Fruit fly (Drosophila melanogaster) whole organism, prepupa: ENCODE data around the gene CG12531.

Source experiments
- Blimp-1 ChIP-seq: fragments of 200-800 bp; sonication (Bioruptor generic); optimal IDR thresholded peaks from 3 replicates; lab custom pipeline; 2017; ENCODE audit warnings: missing biosample characterization, missing genetic modification characterization, mild to moderate bottlenecking, moderate library complexity, missing genetic modification reagents
- CG10669 ChIP-seq: fragments of 200-800 bp; sonication (Bioruptor generic); optimal IDR thresholded peaks from 3 replicates; lab custom pipeline; 2018; ENCODE audit warnings: missing biosample characterization, mild to moderate bottlenecking, missing genetic modification characterization, moderate library complexity
- CG11294 ChIP-seq: fragments of 200-800 bp; sonication (Bioruptor generic); IDR thresholded peaks from 2 replicates; pipeline ENCODE4 v1.3.6; 2022; ENCODE audit warnings: missing biosample characterization, missing genetic modification characterization
- CG11762 ChIP-seq: fragments of 200-800 bp; sonication (Bioruptor generic); optimal IDR thresholded peaks from 3 replicates; lab custom pipeline; 2016; ENCODE audit warnings: missing biosample characterization, missing genetic modification characterization; ENCODE audit not compliant: insufficient read depth
- CG11902 ChIP-seq: fragments of 200-800 bp; sonication (Bioruptor generic); optimal IDR thresholded peaks from 3 replicates; lab custom pipeline; 2016; ENCODE audit warnings: missing biosample characterization, missing genetic modification characterization
- CG3032 ChIP-seq: fragments of 200-800 bp; optimal IDR thresholded peaks from 2 replicates; lab custom pipeline; 2019; ENCODE audit warnings: missing biosample characterization, mild to moderate bottlenecking, missing genetic modification characterization, moderate library complexity
- CG31627 ChIP-seq: fragments of 200-800 bp; sonication (Bioruptor generic); optimal IDR thresholded peaks from 3 replicates; lab custom pipeline; 2016; ENCODE audit warnings: missing biosample characterization, missing genetic modification characterization
- CG34406 ChIP-seq: fragments of 200-800 bp; sonication (Bioruptor generic); optimal IDR thresholded peaks from 3 replicates; lab custom pipeline; 2016; ENCODE audit warnings: missing biosample characterization, missing genetic modification characterization
- CG4318 ChIP-seq: fragments of 200-800 bp; sonication (Bioruptor generic); optimal IDR thresholded peaks from 3 replicates; lab custom pipeline; 2017; ENCODE audit warnings: missing biosample characterization, mild to moderate bottlenecking, missing genetic modification characterization
- CG6163 ChIP-seq: fragments of 200-800 bp; sonication (Bioruptor generic); IDR thresholded peaks from 3 replicates; pipeline ENCODE4 v1.3.6; 2022; ENCODE audit warnings: missing biosample characterization, missing genetic modification characterization
- CG6276 ChIP-seq: fragments of 200-800 bp; sonication (Bioruptor generic); optimal IDR thresholded peaks from 2 replicates; lab custom pipeline; 2017; ENCODE audit warnings: missing biosample characterization, mild to moderate bottlenecking, missing genetic modification characterization
- CG6792 ChIP-seq: fragments of 200-800 bp; sonication (Bioruptor generic); optimal IDR thresholded peaks from 3 replicates; lab custom pipeline; 2016; ENCODE audit warnings: missing biosample characterization, missing genetic modification characterization
- CG6808 ChIP-seq: fragments of 200-800 bp; sonication (Bioruptor generic); optimal IDR thresholded peaks from 3 replicates; lab custom pipeline; 2017; ENCODE audit warnings: missing biosample characterization, missing genetic modification characterization, mild to moderate bottlenecking, moderate library complexity, missing genetic modification reagents
- CG6854 ChIP-seq: fragments of 200-800 bp; sonication (Bioruptor generic); optimal IDR thresholded peaks from 2 replicates; lab custom pipeline; 2017; ENCODE audit warnings: missing biosample characterization, mild to moderate bottlenecking, missing genetic modification characterization
- CG7368 ChIP-seq: fragments of 200-800 bp; sonication (Bioruptor generic); optimal IDR thresholded peaks from 3 replicates; lab custom pipeline; 2016; ENCODE audit warnings: missing biosample characterization, missing genetic modification characterization
- CG8119 ChIP-seq: fragments of 200-800 bp; sonication (Bioruptor generic); IDR thresholded peaks from 3 replicates; pipeline ENCODE4 v1.3.6; 2022; ENCODE audit warnings: missing biosample characterization, missing genetic modification characterization
- CG8632 ChIP-seq: fragments of 200-800 bp; sonication (Bioruptor generic); optimal IDR thresholded peaks from 3 replicates; lab custom pipeline; 2016; ENCODE audit warnings: missing biosample characterization, missing genetic modification characterization
- CG9139 ChIP-seq: fragments of 200-800 bp; sonication (Bioruptor generic); optimal IDR thresholded peaks from 3 replicates; lab custom pipeline; 2017; ENCODE audit warnings: missing biosample characterization, mild to moderate bottlenecking, missing genetic modification characterization
- Eip75B ChIP-seq: fragments of 200-800 bp; sonication (Bioruptor generic); optimal IDR thresholded peaks from 3 replicates; lab custom pipeline; 2016; ENCODE audit warnings: missing biosample characterization, missing genetic modification characterization
- Eip93F ChIP-seq: fragments of 200-800 bp; sonication (Bioruptor generic); optimal IDR thresholded peaks from 2 replicates; lab custom pipeline; 2016; ENCODE audit warnings: missing biosample characterization, mild to moderate bottlenecking, missing genetic modification characterization
- Ets21C ChIP-seq: fragments of 200-800 bp; sonication (Bioruptor generic); optimal IDR thresholded peaks from 3 replicates; lab custom pipeline; 2016; ENCODE audit warnings: missing biosample characterization, missing genetic modification characterization
- Ets96B ChIP-seq: fragments of 200-800 bp; optimal IDR thresholded peaks from 2 replicates; lab custom pipeline; 2019; ENCODE audit warnings: missing biosample characterization, mild to moderate bottlenecking, missing genetic modification characterization, moderate library complexity
- Hr39 ChIP-seq: fragments of 200-800 bp; sonication (Bioruptor generic); optimal IDR thresholded peaks from 2 replicates; lab custom pipeline; 2016; ENCODE audit warnings: missing biosample characterization, missing genetic modification characterization
- Hr4 ChIP-seq: fragments of 200-800 bp; sonication (Bioruptor generic); optimal IDR thresholded peaks from 3 replicates; lab custom pipeline; 2016; ENCODE audit warnings: missing biosample characterization, missing genetic modification characterization
- OdsH ChIP-seq: fragments of 200-800 bp; sonication (Bioruptor generic); optimal IDR thresholded peaks from 3 replicates; lab custom pipeline; 2016; ENCODE audit warnings: missing biosample characterization, missing genetic modification characterization
- Smox ChIP-seq: fragments of 200-800 bp; sonication (Bioruptor generic); optimal IDR thresholded peaks from 3 replicates; lab custom pipeline; 2016; ENCODE audit warnings: missing biosample characterization, missing genetic modification characterization
- Sox102F ChIP-seq: fragments of 200-800 bp; sonication (Bioruptor generic); optimal IDR thresholded peaks from 2 replicates; lab custom pipeline; 2016; ENCODE audit warnings: missing biosample characterization, mild to moderate bottlenecking, missing genetic modification characterization
- Sox14 ChIP-seq: fragments of 200-800 bp; sonication (Bioruptor generic); optimal IDR thresholded peaks from 3 replicates; lab custom pipeline; 2016; ENCODE audit warnings: missing biosample characterization, missing genetic modification characterization
- Sox15 ChIP-seq: fragments of 200-800 bp; sonication (Bioruptor generic); optimal IDR thresholded peaks from 3 replicates; lab custom pipeline; 2016; ENCODE audit warnings: missing biosample characterization, missing genetic modification characterization
- achi ChIP-seq: fragments of 200-800 bp; sonication (Bioruptor generic); optimal IDR thresholded peaks from 3 replicates; lab custom pipeline; 2016; ENCODE audit warnings: missing biosample characterization, missing genetic modification characterization
- acj6 ChIP-seq: fragments of 200-800 bp; sonication (Bioruptor generic); optimal IDR thresholded peaks from 3 replicates; lab custom pipeline; 2016; ENCODE audit warnings: missing biosample characterization, missing genetic modification characterization
- cyc ChIP-seq: fragments of 200-800 bp; sonication (Bioruptor generic); optimal IDR thresholded peaks from 3 replicates; lab custom pipeline; 2016; ENCODE audit warnings: missing biosample characterization, missing genetic modification characterization
- dac ChIP-seq: fragments of 200-800 bp; sonication (Bioruptor generic); optimal IDR thresholded peaks from 2 replicates; lab custom pipeline; 2017; ENCODE audit warnings: missing biosample characterization, mild to moderate bottlenecking, missing genetic modification characterization
- dsx ChIP-seq: fragments of 200-800 bp; optimal IDR thresholded peaks from 3 replicates; lab custom pipeline; 2019; ENCODE audit warnings: missing biosample characterization, mild to moderate bottlenecking, missing genetic modification characterization, moderate library complexity; ENCODE audit not compliant: poor library complexity, severe bottlenecking
- eg ChIP-seq: fragments of 200-800 bp; sonication (Bioruptor generic); IDR thresholded peaks from 3 replicates; pipeline ENCODE4 v1.3.6; 2022; ENCODE audit warnings: missing biosample characterization, missing genetic modification characterization
- fd59A ChIP-seq: fragments of 200-800 bp; sonication (Bioruptor generic); optimal IDR thresholded peaks from 2 replicates; lab custom pipeline; 2017; ENCODE audit warnings: missing biosample characterization, mild to moderate bottlenecking, missing genetic modification characterization, missing genetic modification reagents
- fd85E ChIP-seq: fragments of 200-800 bp; sonication (Bioruptor generic); optimal IDR thresholded peaks from 3 replicates; lab custom pipeline; 2016; ENCODE audit warnings: missing biosample characterization, missing genetic modification characterization
- lz ChIP-seq: fragments of 200-800 bp; sonication (Bioruptor generic); optimal IDR thresholded peaks from 3 replicates; lab custom pipeline; 2016; ENCODE audit warnings: missing biosample characterization, missing genetic modification characterization
- net ChIP-seq: fragments of 200-800 bp; sonication (Bioruptor generic); optimal IDR thresholded peaks from 3 replicates; lab custom pipeline; 2016; ENCODE audit warnings: missing biosample characterization, missing genetic modification characterization
- pdm3 ChIP-seq: fragments of 200-800 bp; sonication (Bioruptor generic); optimal IDR thresholded peaks from 3 replicates; lab custom pipeline; 2016; ENCODE audit warnings: missing biosample characterization, missing genetic modification characterization
- salr ChIP-seq, 2 experiments: fragments of 200-800 bp; sonication (Bioruptor generic); optimal IDR thresholded peaks; 3 replicates each; lab custom pipeline; 2016 to 2018; ENCODE audit warnings: missing biosample characterization in 2 of 2, missing genetic modification characterization in 2 of 2, mild to moderate bottlenecking in 1 of 2
- spab ChIP-seq: fragments of 200-800 bp; sonication (Bioruptor generic); optimal IDR thresholded peaks from 2 replicates; lab custom pipeline; 2017; ENCODE audit warnings: missing biosample characterization, mild to moderate bottlenecking, missing genetic modification characterization, missing genetic modification reagents
- svp ChIP-seq: fragments of 200-800 bp; sonication (Bioruptor generic); peaks from one replicate; lab custom pipeline; 2016; ENCODE audit warnings: missing biosample characterization, missing genetic modification characterization
- topi ChIP-seq: fragments of 200-800 bp; sonication (Bioruptor generic); optimal IDR thresholded peaks from 3 replicates; lab custom pipeline; 2016; ENCODE audit warnings: missing biosample characterization, missing genetic modification characterization

The CG12531 gene

DNA sequence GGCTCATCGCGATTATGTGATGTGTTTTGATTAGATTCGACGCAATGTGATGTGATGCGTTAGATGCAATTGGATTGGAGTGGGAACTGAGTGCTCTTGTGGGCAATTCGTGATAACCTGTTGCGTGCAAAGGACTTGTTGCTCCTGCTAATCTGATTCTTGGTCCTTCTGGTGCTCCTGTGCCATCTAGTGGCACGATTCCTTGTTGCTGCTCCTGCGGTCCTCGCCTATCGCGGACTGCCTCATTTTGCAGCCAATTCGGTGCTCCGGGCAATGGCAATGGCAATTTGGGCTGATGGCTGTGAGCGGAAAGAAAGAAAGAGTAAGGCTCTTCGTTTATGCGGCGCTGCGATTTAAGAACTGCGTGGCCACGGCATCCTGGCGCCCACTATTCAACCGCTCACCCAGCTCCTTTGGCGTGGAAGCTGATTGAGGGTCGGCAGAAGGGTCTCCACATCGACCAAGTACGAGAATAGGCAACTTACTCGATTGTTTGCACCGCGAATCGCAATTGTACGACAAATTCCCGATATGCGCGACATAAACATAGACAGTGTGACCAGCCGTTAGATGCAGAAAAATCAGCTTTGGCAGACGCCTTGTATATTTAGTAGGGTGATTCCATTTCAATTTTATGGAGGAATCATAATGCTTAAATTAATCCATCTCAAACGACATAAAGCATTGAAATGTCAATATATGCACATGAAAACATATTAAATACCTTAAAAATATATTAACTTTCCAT lies 25.6 kb upstream of the CG12531 start, which contains the start of gene Mer (continued):
- TF ChIP-seq fd59A (GFP tag; lab: Kevin White, UChicago), result peak; percentile 70
- peak; percentile 84 for TF ChIP-seq OdsH
- TF ChIP-seq CG8119 (GFP tag; lab: Robert Waterston, UW), result peak; percentile 86
- TF ChIP-seq achi (GFP tag; lab: Kevin White, UChicago), result peak; percentile 83
- peak; percentile 92 for TF ChIP-seq eg (GFP tag; lab: Robert Waterston, UW)
- peak; percentile 62 for TF ChIP-seq CG11902
- TF ChIP-seq CG3032, result peak; percentile 82
- peak; percentile 92 for TF ChIP-seq lz
- peak; percentile 91 for TF ChIP-seq net (GFP tag; lab: Kevin White, UChicago)
- TF ChIP-seq Sox102F (GFP tag; lab: Kevin White, UChicago), result peak; percentile 81
- TF ChIP-seq CG10669 (GFP tag; lab: Kevin White, UChicago), result peak; percentile 82
- peak; percentile 78 for TF ChIP-seq dsx (GFP tag; lab: Kevin White, UChicago)
- peak; percentile 80 for TF ChIP-seq Smox (GFP tag; lab: Kevin White, UChicago)
- TF ChIP-seq CG11294 (GFP tag; lab: Robert Waterston, UW), result peak; percentile 72
- no peak for TF ChIP-seq svp (GFP tag; lab: Kevin White, UChicago)
- TF ChIP-seq CG4318, result no peak
- TF ChIP-seq cyc (GFP tag; lab: Kevin White, UChicago), result peak; percentile 83
- TF ChIP-seq CG34406 (GFP tag; lab: Kevin White, UChicago), result peak; percentile 78
- peak; percentile 83 for TF ChIP-seq Eip75B
- TF ChIP-seq CG31627 (GFP tag; lab: Kevin White, UChicago), result peak; percentile 88
- TF ChIP-seq pdm3 (GFP tag; lab: Kevin White, UChicago), result peak; percentile 23
- peak; percentile 87 for TF ChIP-seq CG6792 (GFP tag; lab: Kevin White, UChicago)
- peak; percentile 83 for TF ChIP-seq CG6854 (GFP tag; lab: Kevin White, UChicago)
- TF ChIP-seq CG6276 (GFP tag; lab: Kevin White, UChicago), result no peak
- peak; percentile 51 for TF ChIP-seq fd85E (GFP tag; lab: Kevin White, UChicago)
- TF ChIP-seq CG11762 (GFP tag; lab: Kevin White, UChicago), result peak; percentile 59
- TF ChIP-seq salr (GFP tag; optimal IDR thresholded peaks at IDR 0.05; lab: Kevin White, UChicago), result peak in 1 of 2 experiments; percentile 72
- TF ChIP-seq Eip93F (GFP tag; lab: Kevin White, UChicago), result peak; percentile 62
- peak; percentile 90 for TF ChIP-seq topi
- TF ChIP-seq, all 60 proteins: peak for 53

dm6 chrX:19694792-19695558 lies 23.7 kb upstream of the CG12531 start, which contains the start of gene CG14229:
TSS of gene CG14229 (minus strand) at chrX:19695250.
- TF ChIP-seq Eip93F (GFP tag; lab: Kevin White, UChicago), result no peak
- no peak for TF ChIP-seq CG6808 (GFP tag; lab: Kevin White, UChicago)
- no peak for TF ChIP-seq Eip75B
- no peak for TF ChIP-seq CG9139 (GFP tag; lab: Kevin White, UChicago)
- TF ChIP-seq Smox (GFP tag; lab: Kevin White, UChicago), result peak; percentile 44
- peak; percentile 27 for TF ChIP-seq CG8632 (GFP tag; lab: Kevin White, UChicago)
- TF ChIP-seq pdm3 (GFP tag; lab: Kevin White, UChicago), result peak; percentile 56
- peak; percentile 22 for TF ChIP-seq Sox14 (GFP tag; lab: Kevin White, UChicago)
- no peak for TF ChIP-seq CG6276 (GFP tag; lab: Kevin White, UChicago)
- TF ChIP-seq Blimp-1 (GFP tag; lab: Kevin White, UChicago), result no peak
- TF ChIP-seq cyc (GFP tag; lab: Kevin White, UChicago), result peak; percentile 32
- TF ChIP-seq OdsH, result peak; percentile 44
- TF ChIP-seq topi, result peak; percentile 47
- TF ChIP-seq Ets21C (GFP tag; lab: Kevin White, UChicago), result no peak
- no peak for TF ChIP-seq svp (GFP tag; lab: Kevin White, UChicago)
- TF ChIP-seq acj6, result peak; percentile 37
- TF ChIP-seq CG4318, result no peak
- TF ChIP-seq Sox15 (GFP tag; lab: Kevin White, UChicago), result peak; percentile 19
- peak; percentile 30 for TF ChIP-seq Sox102F (GFP tag; lab: Kevin White, UChicago)
- peak; percentile 49 for TF ChIP-seq CG34406 (GFP tag; lab: Kevin White, UChicago)
- TF ChIP-seq achi (GFP tag; lab: Kevin White, UChicago), result peak; percentile 24
- no peak for TF ChIP-seq CG7368 (GFP tag; lab: Kevin White, UChicago)
- TF ChIP-seq CG6792 (GFP tag; lab: Kevin White, UChicago), result peak; percentile 34
- no peak for TF ChIP-seq dac
- TF ChIP-seq Hr39 (GFP tag; lab: Kevin White, UChicago), result peak; percentile 34
- no peak for TF ChIP-seq spab (GFP tag; lab: Kevin White, UChicago)
- TF ChIP-seq Hr4 (GFP tag; lab: Kevin White, UChicago), result peak; percentile 39
- TF ChIP-seq lz, result peak; percentile 39
- TF ChIP-seq Ets96B (tag; lab: Kevin White, UChicago), result no peak
- TF ChIP-seq eg (GFP tag; lab: Robert Waterston, UW), result peak; percentile 57; the same call in 2 of the 3 replicates
- peak; percentile 66 for TF ChIP-seq CG6163 (GFP tag; lab: Robert Waterston, UW)
